Fruit fly (Drosophila melanogaster): ENCODE data around the gene msn.

The msn gene

dm6 chr3L:2544435-2545076 is 41.8 kb downstream of the msn start:
- TF ChIP-seq usp (GFP tag; optimal IDR thresholded peaks at IDR 0.05) (no peak), psq (optimal IDR thresholded peaks at IDR 0.05) (no peak), pan (optimal IDR thresholded peaks at IDR 0.05) (no peak), CG8478 (optimal IDR thresholded peaks at IDR 0.05) (no peak), Dll (optimal IDR thresholded peaks at IDR 0.05) (no peak), EcR (GFP tag; optimal IDR thresholded peaks at IDR 0.05) (no peak)

dm6 chr3L:2541361-2541760 is 45.0 kb downstream of the msn start:
- TF ChIP-seq psq (optimal IDR thresholded peaks at IDR 0.05) (no peak), EcR (GFP tag; optimal IDR thresholded peaks at IDR 0.05) (no peak), Dll (optimal IDR thresholded peaks at IDR 0.05) (no peak)

dm6 chr3L:2536969-2537600 is 49.3 kb downstream of the msn start:
- TF ChIP-seq CG8478 (optimal IDR thresholded peaks at IDR 0.05) (no peak), usp (GFP tag; optimal IDR thresholded peaks at IDR 0.05) (no peak), Dll (optimal IDR thresholded peaks at IDR 0.05) (no peak), psq (optimal IDR thresholded peaks at IDR 0.05) (no peak), pan (optimal IDR thresholded peaks at IDR 0.05) (no peak), EcR (GFP tag; optimal IDR thresholded peaks at IDR 0.05) (no peak)

dm6 chr3L:2533732-2534073 is 52.6 kb downstream of the msn start:
- TF ChIP-seq EcR (GFP tag; optimal IDR thresholded peaks at IDR 0.05) (no peak), CG8478 (optimal IDR thresholded peaks at IDR 0.05) (no peak), Dll (optimal IDR thresholded peaks at IDR 0.05) (no peak)

dm6 chr3L:2533000-2533731 is 53.2 kb downstream of the msn start:
- TF ChIP-seq Dll (optimal IDR thresholded peaks at IDR 0.05) (no peak), EcR (GFP tag; optimal IDR thresholded peaks at IDR 0.05) (peak in 1 of 2 experiments; percentile 45)

- TF ChIP-seq pan (optimal IDR thresholded peaks at IDR 0.05) (no peak), EcR (GFP tag; optimal IDR thresholded peaks at IDR 0.05) (no peak), psq (optimal IDR thresholded peaks at IDR 0.05) (no peak), CG8478 (optimal IDR thresholded peaks at IDR 0.05) (no peak), usp (GFP tag; optimal IDR thresholded peaks at IDR 0.05) (no peak)
These were observed 54.0 kb downstream of the msn start for dm6 chr3L:2532377-2532776.

- TF ChIP-seq pan (optimal IDR thresholded peaks at IDR 0.05) = no peak
- TF ChIP-seq usp (GFP tag; optimal IDR thresholded peaks at IDR 0.05) = no peak
- TF ChIP-seq CG8478 (optimal IDR thresholded peaks at IDR 0.05) = no peak
- no peak for TF ChIP-seq EcR (GFP tag; optimal IDR thresholded peaks at IDR 0.05)
- no peak for TF ChIP-seq psq (optimal IDR thresholded peaks at IDR 0.05)
- TF ChIP-seq Dll (optimal IDR thresholded peaks at IDR 0.05) = no peak
These were observed 54.8 kb downstream of the msn start for dm6 chr3L:2531386-2532176.

dm6 chr3L:2530635-2531034 is 55.7 kb downstream of the msn start:
- no peak for TF ChIP-seq Dll (optimal IDR thresholded peaks at IDR 0.05)
- no peak for TF ChIP-seq usp (GFP tag; optimal IDR thresholded peaks at IDR 0.05)
- no peak for TF ChIP-seq pan (optimal IDR thresholded peaks at IDR 0.05)
- TF ChIP-seq CG8478 (optimal IDR thresholded peaks at IDR 0.05) = no peak
- TF ChIP-seq EcR (GFP tag; optimal IDR thresholded peaks at IDR 0.05) = no peak
- TF ChIP-seq psq (optimal IDR thresholded peaks at IDR 0.05) = no peak

- TF ChIP-seq usp (GFP tag; optimal IDR thresholded peaks at IDR 0.05) (no peak), psq (optimal IDR thresholded peaks at IDR 0.05) (no peak), CG8478 (optimal IDR thresholded peaks at IDR 0.05) (no peak), EcR (GFP tag; optimal IDR thresholded peaks at IDR 0.05) (no peak), Dll (optimal IDR thresholded peaks at IDR 0.05) (no peak)
These were observed 56.2 kb downstream of the msn start for dm6 chr3L:2530090-2530489.

- no peak for TF ChIP-seq psq (optimal IDR thresholded peaks at IDR 0.05)
- no peak for TF ChIP-seq pan (optimal IDR thresholded peaks at IDR 0.05)
- TF ChIP-seq CG8478 (optimal IDR thresholded peaks at IDR 0.05) = no peak
- no peak for TF ChIP-seq usp (GFP tag; optimal IDR thresholded peaks at IDR 0.05)
- TF ChIP-seq EcR (GFP tag; optimal IDR thresholded peaks at IDR 0.05) = no peak
- no peak for TF ChIP-seq Dll (optimal IDR thresholded peaks at IDR 0.05)
These were observed 59.5 kb downstream of the msn start, which contains the start of gene CG32295 for dm6 chr3L:2526873-2527272. CG32295 (minus strand) TSS chr3L:2526973.

dm6 chr3L:2515197-2515596 is 71.1 kb downstream of the msn start:
- TF ChIP-seq pan (optimal IDR thresholded peaks at IDR 0.05) = no peak
- TF ChIP-seq usp (GFP tag; optimal IDR thresholded peaks at IDR 0.05) = no peak
- no peak for TF ChIP-seq psq (optimal IDR thresholded peaks at IDR 0.05)
- no peak for TF ChIP-seq CG8478 (optimal IDR thresholded peaks at IDR 0.05)
- no peak for TF ChIP-seq EcR (GFP tag; optimal IDR thresholded peaks at IDR 0.05)
- no peak for TF ChIP-seq Dll (optimal IDR thresholded peaks at IDR 0.05)

All from whole organism.